Worm (Caenorhabditis elegans) whole organism, L4 larva: ENCODE data around the gene ani-3.

Experiments used
- F26F4.8 ChIP-seq: fragments of 200-800 bp; sonication (Bioruptor generic); conservative IDR thresholded peaks from 2 replicates; pipeline ENCODE4 v1.3.6; 2022; ENCODE audit warnings: missing genetic modification characterization, missing compliant biosample characterization
- aha-1 ChIP-seq: fragments of 150-350 bp; peaks from one replicate; lab custom pipeline; 2014; ENCODE audit warnings: missing biosample characterization, missing genetic modification characterization
- aly-2 ChIP-seq: sonication (generic microtip); optimal IDR thresholded peaks from 2 replicates; lab custom pipeline; 2018; ENCODE audit warnings: missing biosample characterization, missing genetic modification characterization
- arid-1 ChIP-seq: fragments of 200-800 bp; sonication (Bioruptor generic); conservative IDR thresholded peaks from 2 replicates; pipeline ENCODE4 v1.3.6; 2022; ENCODE audit warnings: missing genetic modification reagents, missing genetic modification characterization, missing compliant biosample characterization
- attf-4 ChIP-seq: sonication (generic microtip); optimal IDR thresholded peaks from 3 replicates; lab custom pipeline; 2017; ENCODE audit warnings: missing biosample characterization, missing genetic modification characterization
- lin-15B ChIP-seq: fragments of 150-350 bp; sonication (generic microtip); optimal IDR thresholded peaks from 3 replicates; lab custom pipeline; 2014; ENCODE audit warnings: missing biosample characterization, missing genetic modification characterization
- lir-3 ChIP-seq: sonication (generic microtip); optimal IDR thresholded peaks from 2 replicates; lab custom pipeline; 2016; ENCODE audit warnings: mild to moderate bottlenecking, missing genetic modification characterization, missing compliant biosample characterization
- mdt-29 ChIP-seq: fragments of 200-800 bp; sonication (Bioruptor generic); IDR thresholded peaks from 2 replicates; pipeline ENCODE4 v1.3.6; 2022; ENCODE audit warnings: missing genetic modification reagents, missing genetic modification characterization, missing compliant biosample characterization
- nhr-11 ChIP-seq: fragments of 150-350 bp; optimal IDR thresholded peaks from 2 replicates; lab custom pipeline; 2014; ENCODE audit warnings: missing biosample characterization, missing genetic modification characterization
- nhr-237 ChIP-seq: sonication (generic microtip); optimal IDR thresholded peaks from 2 replicates; lab custom pipeline; 2017; ENCODE audit warnings: missing biosample characterization, missing genetic modification characterization
- nhr-76 ChIP-seq: fragments of 150-350 bp; optimal IDR thresholded peaks from 2 replicates; lab custom pipeline; 2014; ENCODE audit warnings: missing biosample characterization, missing genetic modification characterization
- pha-4 ChIP-seq, 2 experiments: fragments of 150-350 bp in 1 of 2; fragments of 200-800 bp in 1 of 2; sonication (Bioruptor generic) in 1 of 2; IDR thresholded peaks in 1 of 2; optimal IDR thresholded peaks in 1 of 2; 2 replicates each; pipeline versions ENCODE4 v1.3.6 to Lab custom; 2014 to 2022; ENCODE audit warnings: missing genetic modification characterization in 2 of 2, missing genetic modification reagents in 2 of 2, missing biosample characterization in 1 of 2, missing compliant biosample characterization in 1 of 2
- snpc-4 ChIP-seq: fragments of 150-350 bp; optimal IDR thresholded peaks from 2 replicates; lab custom pipeline; 2014; ENCODE audit warnings: missing biosample characterization, missing genetic modification characterization
- tag-97 ChIP-seq: fragments of 200-800 bp; sonication (Bioruptor generic); IDR thresholded peaks from 2 replicates; pipeline ENCODE4 v1.3.6; 2022; ENCODE audit warnings: missing genetic modification characterization, missing compliant biosample characterization

ce11 chrV:19722881-19723280, 25.3 kb downstream of the ani-3 start:
- TF ChIP-seq nhr-76 (no peak), tag-97 (no peak), lir-3 (tag; lab: Kevin White, UChicago) (no peak), nhr-11 (tag; lab: Kevin White, UChicago) (no peak), aly-2 (tag; lab: Kevin White, UChicago) (no peak), snpc-4 (tag; lab: Kevin White, UChicago) (no peak), aha-1 (tag; lab: Kevin White, UChicago) (peak; percentile 43), mdt-29 (GFP tag; lab: Robert Waterston, UW) (no peak), arid-1 (GFP tag; lab: Robert Waterston, UW) (no peak; the same call in 1 of the 2 replicates), attf-4 (tag; lab: Kevin White, UChicago) (no peak), pha-4 (GFP tag; IDR thresholded peaks at IDR 0.05; lab: Robert Waterston, UW) (peak; percentile 45; the same call in 1 of the 2 replicates), pha-4 (tag; optimal IDR thresholded peaks at IDR 0.05; lab: Kevin White, UChicago) (no peak), nhr-237 (tag; lab: Kevin White, UChicago) (no peak), F26F4.8 (GFP tag; lab: Robert Waterston, UW) (0 out of 2 replicates have a peak, but pooled peaks have one; percentile 39), lin-15B (tag; lab: Kevin White, UChicago) (no peak)
